Worm (Caenorhabditis elegans) whole organism, midembryonic: Measurements from ENCODE around the gene E02A10.3.
A peak's percentile ranks its signal among the peaks of the same experiment; 100 is the strongest.

ENCODE experiments used
- T22C8.4 ChIP-seq: fragments of 200-800 bp; sonication (Bioruptor generic); IDR thresholded peaks from 2 replicates; pipeline ENCODE4 v1.3.6; 2022; ENCODE audit warnings: missing genetic modification characterization, missing compliant biosample characterization
- cog-1 ChIP-seq: sonication (generic microtip); optimal IDR thresholded peaks from 2 replicates; lab custom pipeline; 2016; ENCODE audit warnings: missing genetic modification characterization, missing compliant biosample characterization
- flt-1 ChIP-seq: fragments of 200-800 bp; sonication (Bioruptor generic); IDR thresholded peaks from 2 replicates; pipeline ENCODE4 v1.3.6; 2022; ENCODE audit warnings: missing genetic modification characterization, missing compliant biosample characterization
- klf-2 ChIP-seq: fragments of 200-800 bp; sonication (Bioruptor generic); conservative IDR thresholded peaks from 2 replicates; pipeline ENCODE4 v1.3.6; 2022; ENCODE audit warnings: missing genetic modification reagents, missing genetic modification characterization, missing compliant biosample characterization
- med-1 ChIP-seq: sonication (generic microtip); optimal IDR thresholded peaks from 2 replicates; lab custom pipeline; 2017; ENCODE audit warnings: missing genetic modification characterization, mild to moderate bottlenecking, missing compliant biosample characterization, antibody characterized with exemption, missing genetic modification reagents; ENCODE audit not compliant: insufficient read depth
- ref-1 ChIP-seq: fragments of 200-800 bp; sonication (Bioruptor generic); conservative IDR thresholded peaks from 2 replicates; pipeline ENCODE4 v1.3.6; 2022; ENCODE audit warnings: missing genetic modification reagents, missing genetic modification characterization, missing compliant biosample characterization
- tab-1 ChIP-seq: fragments of 200-800 bp; sonication (Bioruptor generic); IDR thresholded peaks from 2 replicates; pipeline ENCODE4 v1.3.6; 2022; ENCODE audit warnings: missing genetic modification characterization, missing compliant biosample characterization
- ztf-23 ChIP-seq: fragments of 200-800 bp; sonication (Bioruptor generic); IDR thresholded peaks from 2 replicates; pipeline ENCODE4 v1.3.6; 2022; ENCODE audit warnings: missing genetic modification reagents, missing genetic modification characterization, missing compliant biosample characterization
- ztf-29 ChIP-seq: fragments of 200-800 bp; sonication (Bioruptor generic); IDR thresholded peaks from 2 replicates; pipeline ENCODE4 v1.3.6; 2022; ENCODE audit warnings: missing genetic modification reagents, missing genetic modification characterization, missing compliant biosample characterization

The E02A10.3 gene

ce11 chrV:12611029-12611428 lies 31.6 kb downstream of the E02A10.3 start, which contains the start of gene cubn-1:
cubn-1 (plus strand) TSS chrV:12611329.
- no peak for TF ChIP-seq tab-1 (GFP tag; lab: Robert Waterston, UW)
- TF ChIP-seq ref-1 (GFP tag; lab: Robert Waterston, UW), result no peak
- TF ChIP-seq ztf-29 (GFP tag; lab: Robert Waterston, UW), result no peak
- no peak for TF ChIP-seq T22C8.4 (GFP tag; lab: Robert Waterston, UW)
- no peak for TF ChIP-seq klf-2 (GFP tag; lab: Robert Waterston, UW)
- TF ChIP-seq med-1, result no peak

ce11 chrV:12612118-12612517 lies 32.7 kb downstream of the E02A10.3 start, which contains the start of gene cyc-2.2:
cyc-2.2 (minus strand) TSS chrV:12612218.
- TF ChIP-seq T22C8.4 (GFP tag; lab: Robert Waterston, UW) (no peak), ref-1 (GFP tag; lab: Robert Waterston, UW) (no peak), ztf-23 (GFP tag; lab: Robert Waterston, UW) (no peak), ztf-29 (GFP tag; lab: Robert Waterston, UW) (no peak), cog-1 (tag; lab: Kevin White, UChicago) (no peak), med-1 (no peak), tab-1 (GFP tag; lab: Robert Waterston, UW) (no peak), flt-1 (GFP tag; lab: Robert Waterston, UW) (no peak), klf-2 (GFP tag; lab: Robert Waterston, UW) (no peak)

ce11 chrV:12624371-12624770 lies 45.0 kb downstream of the E02A10.3 start, which contains the start of gene F56H9.9:
F56H9.9 (minus strand) TSS chrV:12624471.
- TF ChIP-seq ref-1 (GFP tag; lab: Robert Waterston, UW) (no peak), cog-1 (tag; lab: Kevin White, UChicago) (no peak), ztf-29 (GFP tag; lab: Robert Waterston, UW) (no peak), med-1 (no peak), T22C8.4 (GFP tag; lab: Robert Waterston, UW) (no peak), klf-2 (GFP tag; lab: Robert Waterston, UW) (no peak), flt-1 (GFP tag; lab: Robert Waterston, UW) (no peak), ztf-23 (GFP tag; lab: Robert Waterston, UW) (no peak), tab-1 (GFP tag; lab: Robert Waterston, UW) (no peak)

- TF ChIP-seq ref-1 (GFP tag; lab: Robert Waterston, UW), result no peak
- TF ChIP-seq cog-1 (tag; lab: Kevin White, UChicago), result no peak
- TF ChIP-seq ztf-23 (GFP tag; lab: Robert Waterston, UW), result no peak
- no peak for TF ChIP-seq klf-2 (GFP tag; lab: Robert Waterston, UW)
- no peak for TF ChIP-seq med-1
- TF ChIP-seq ztf-29 (GFP tag; lab: Robert Waterston, UW), result no peak
- no peak for TF ChIP-seq T22C8.4 (GFP tag; lab: Robert Waterston, UW)
Measured at ce11 chrV:12629743-12630142, 50.3 kb downstream of the E02A10.3 start, which contains the start of gene F56H9.6. F56H9.6 (minus strand) TSS chrV:12629843.

ce11 chrV:12632048-12632447 lies 52.6 kb downstream of the E02A10.3 start, which contains the start of gene srx-113:
srx-113 (minus strand) TSS chrV:12632148.
- TF ChIP-seq klf-2 (GFP tag; lab: Robert Waterston, UW), result no peak
- TF ChIP-seq T22C8.4 (GFP tag; lab: Robert Waterston, UW), result no peak
- TF ChIP-seq cog-1 (tag; lab: Kevin White, UChicago), result no peak
- no peak for TF ChIP-seq med-1
- no peak for TF ChIP-seq flt-1 (GFP tag; lab: Robert Waterston, UW)
- TF ChIP-seq ztf-23 (GFP tag; lab: Robert Waterston, UW), result no peak
- TF ChIP-seq ref-1 (GFP tag; lab: Robert Waterston, UW), result no peak
- TF ChIP-seq ztf-29 (GFP tag; lab: Robert Waterston, UW), result no peak
- no peak for TF ChIP-seq tab-1 (GFP tag; lab: Robert Waterston, UW)

- no peak for TF ChIP-seq ref-1 (GFP tag; lab: Robert Waterston, UW)
- TF ChIP-seq ztf-23 (GFP tag; lab: Robert Waterston, UW), result 0 out of 2 replicates have a peak, but pooled peaks have one; percentile 61
- 0 out of 2 replicates have a peak, but pooled peaks have one; percentile 14 for TF ChIP-seq flt-1 (GFP tag; lab: Robert Waterston, UW)
Measured at ce11 chrV:12633046-12633445, 53.6 kb downstream of the E02A10.3 start.

- no peak for TF ChIP-seq cog-1 (tag; lab: Kevin White, UChicago)
- no peak for TF ChIP-seq tab-1 (GFP tag; lab: Robert Waterston, UW)
- TF ChIP-seq flt-1 (GFP tag; lab: Robert Waterston, UW), result no peak
- TF ChIP-seq ref-1 (GFP tag; lab: Robert Waterston, UW), result no peak
- no peak for TF ChIP-seq klf-2 (GFP tag; lab: Robert Waterston, UW)
- TF ChIP-seq ztf-29 (GFP tag; lab: Robert Waterston, UW), result no peak
- no peak for TF ChIP-seq med-1
- TF ChIP-seq T22C8.4 (GFP tag; lab: Robert Waterston, UW), result no peak
- TF ChIP-seq ztf-23 (GFP tag; lab: Robert Waterston, UW), result no peak
Measured at ce11 chrV:12634050-12634449, 54.7 kb downstream of the E02A10.3 start.

ce11 chrV:12634746-12635145 lies 55.3 kb downstream of the E02A10.3 start:
- TF ChIP-seq ztf-29 (GFP tag; lab: Robert Waterston, UW) (no peak), tab-1 (GFP tag; lab: Robert Waterston, UW) (no peak), ztf-23 (GFP tag; lab: Robert Waterston, UW) (no peak), flt-1 (GFP tag; lab: Robert Waterston, UW) (no peak), klf-2 (GFP tag; lab: Robert Waterston, UW) (no peak), med-1 (no peak), T22C8.4 (GFP tag; lab: Robert Waterston, UW) (no peak), cog-1 (tag; lab: Kevin White, UChicago) (no peak), ref-1 (GFP tag; lab: Robert Waterston, UW) (no peak)

ce11 chrV:12635218-12635617 lies 55.8 kb downstream of the E02A10.3 start:
- no peak for TF ChIP-seq klf-2 (GFP tag; lab: Robert Waterston, UW)
- no peak for TF ChIP-seq tab-1 (GFP tag; lab: Robert Waterston, UW)
- no peak for TF ChIP-seq ztf-23 (GFP tag; lab: Robert Waterston, UW)
- no peak for TF ChIP-seq flt-1 (GFP tag; lab: Robert Waterston, UW)
- TF ChIP-seq ref-1 (GFP tag; lab: Robert Waterston, UW), result no peak
- no peak for TF ChIP-seq ztf-29 (GFP tag; lab: Robert Waterston, UW)
- no peak for TF ChIP-seq cog-1 (tag; lab: Kevin White, UChicago)
- TF ChIP-seq med-1, result no peak
- TF ChIP-seq T22C8.4 (GFP tag; lab: Robert Waterston, UW), result no peak
